Worm (Caenorhabditis elegans) whole organism, midembryonic: Measurements from ENCODE around the gene T14B1.1.

Source experiments
- T22C8.4 ChIP-seq: fragments of 200-800 bp; sonication (Bioruptor generic); IDR thresholded peaks from 2 replicates; pipeline ENCODE4 v1.3.6; 2022; ENCODE audit warnings: missing genetic modification characterization, missing compliant biosample characterization
- flt-1 ChIP-seq: fragments of 200-800 bp; sonication (Bioruptor generic); IDR thresholded peaks from 2 replicates; pipeline ENCODE4 v1.3.6; 2022; ENCODE audit warnings: missing genetic modification characterization, missing compliant biosample characterization
- klf-2 ChIP-seq: fragments of 200-800 bp; sonication (Bioruptor generic); conservative IDR thresholded peaks from 2 replicates; pipeline ENCODE4 v1.3.6; 2022; ENCODE audit warnings: missing genetic modification reagents, missing genetic modification characterization, missing compliant biosample characterization
- med-1 ChIP-seq: sonication (generic microtip); optimal IDR thresholded peaks from 2 replicates; lab custom pipeline; 2017; ENCODE audit warnings: missing genetic modification characterization, mild to moderate bottlenecking, missing compliant biosample characterization, antibody characterized with exemption, missing genetic modification reagents; ENCODE audit not compliant: insufficient read depth
- ref-1 ChIP-seq: fragments of 200-800 bp; sonication (Bioruptor generic); conservative IDR thresholded peaks from 2 replicates; pipeline ENCODE4 v1.3.6; 2022; ENCODE audit warnings: missing genetic modification reagents, missing genetic modification characterization, missing compliant biosample characterization
- ztf-23 ChIP-seq: fragments of 200-800 bp; sonication (Bioruptor generic); IDR thresholded peaks from 2 replicates; pipeline ENCODE4 v1.3.6; 2022; ENCODE audit warnings: missing genetic modification reagents, missing genetic modification characterization, missing compliant biosample characterization

DNA sequence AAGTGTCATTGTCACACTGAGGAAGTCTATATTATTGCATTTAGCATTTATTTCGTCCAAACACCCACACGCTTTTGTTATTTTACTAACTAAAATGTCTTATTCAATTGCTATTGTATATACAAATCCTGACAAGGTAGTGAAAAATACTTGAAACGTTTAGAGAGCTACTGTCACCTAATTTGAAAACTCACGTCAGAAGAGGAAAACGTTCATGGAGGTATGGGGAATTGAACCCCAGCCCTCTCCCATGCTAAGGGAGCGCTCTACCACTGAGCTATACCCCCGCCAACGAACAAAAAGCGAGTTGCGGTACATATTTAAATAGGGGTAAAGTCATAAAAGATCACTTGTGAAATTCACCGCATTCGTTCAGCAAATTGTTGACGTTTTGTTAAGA lies 45.9 kb downstream of the T14B1.1 start:
- TF ChIP-seq med-1 (GFP tag; lab: Kevin White, UChicago), result no peak
- TF ChIP-seq flt-1, result peak; percentile 83
- TF ChIP-seq ref-1 (GFP tag; lab: Robert Waterston, UW), result 0 out of 2 replicates have a peak, but pooled peaks have one; percentile 37
- TF ChIP-seq ztf-23 (GFP tag; lab: Robert Waterston, UW), result peak; percentile 75
- TF ChIP-seq klf-2, result no peak
- peak; percentile 32; the same call in 1 of the 2 replicates for TF ChIP-seq T22C8.4 (GFP tag; lab: Robert Waterston, UW)
